Fruit fly (Drosophila melanogaster) whole organism, embryonic: ENCODE data around the gene CG32488.
A peak's percentile ranks its signal among the peaks of the same experiment; 100 is the strongest.

Experiments used
- Asciz ChIP-seq: fragments of 200-800 bp; sonication (Bioruptor generic); optimal IDR thresholded peaks from 2 replicates; lab custom pipeline; 2017; ENCODE audit warnings: missing biosample characterization, mild to moderate bottlenecking, missing genetic modification characterization, missing genetic modification reagents
- BtbVII ChIP-seq: fragments of 200-800 bp; sonication (Bioruptor generic); optimal IDR thresholded peaks from 3 replicates; lab custom pipeline; 2017; ENCODE audit warnings: missing biosample characterization, mild to moderate bottlenecking, missing genetic modification characterization
- CG10267 ChIP-seq: fragments of 200-800 bp; sonication (Bioruptor generic); optimal IDR thresholded peaks from 2 replicates; lab custom pipeline; 2018; ENCODE audit warnings: missing biosample characterization, mild to moderate bottlenecking, missing genetic modification characterization, moderate library complexity
- CG10565 ChIP-seq: fragments of 200-800 bp; sonication (Bioruptor generic); optimal IDR thresholded peaks from 3 replicates; lab custom pipeline; 2016; ENCODE audit warnings: missing biosample characterization, mild to moderate bottlenecking, missing genetic modification characterization
- CG10979 ChIP-seq: fragments of 200-800 bp; sonication (Bioruptor generic); optimal IDR thresholded peaks from 2 replicates; lab custom pipeline; 2018; ENCODE audit warnings: missing biosample characterization, mild to moderate bottlenecking, missing genetic modification characterization, moderate library complexity
- CG11085 ChIP-seq: fragments of 200-800 bp; sonication (Bioruptor generic); IDR thresholded peaks from 2 replicates; pipeline ENCODE4 v1.3.6; 2022; ENCODE audit warnings: missing biosample characterization, missing genetic modification characterization
- CG11504 ChIP-seq: fragments of 200-800 bp; sonication (Bioruptor generic); optimal IDR thresholded peaks from 3 replicates; lab custom pipeline; 2019; ENCODE audit warnings: missing biosample characterization, mild to moderate bottlenecking, missing genetic modification characterization, moderate library complexity
- CG12391 ChIP-seq: fragments of 200-800 bp; sonication (Bioruptor generic); optimal IDR thresholded peaks from 3 replicates; lab custom pipeline; 2018; ENCODE audit warnings: missing biosample characterization, mild to moderate bottlenecking, missing genetic modification characterization, moderate library complexity
- CG12659 ChIP-seq: fragments of 200-800 bp; sonication (Bioruptor generic); optimal IDR thresholded peaks from 3 replicates; lab custom pipeline; 2017; ENCODE audit warnings: mild to moderate bottlenecking, missing biosample characterization, missing genetic modification reagents, missing genetic modification characterization
- CG12744 ChIP-seq: fragments of 200-800 bp; sonication (Bioruptor generic); optimal IDR thresholded peaks from 2 replicates; lab custom pipeline; 2016; ENCODE audit warnings: missing biosample characterization, missing genetic modification characterization
- CG12769 ChIP-seq: fragments of 200-800 bp; sonication (Bioruptor generic); optimal IDR thresholded peaks from 2 replicates; lab custom pipeline; 2019; ENCODE audit warnings: missing biosample characterization, mild to moderate bottlenecking, missing genetic modification characterization, moderate library complexity
- CG13287 ChIP-seq: fragments of 200-800 bp; sonication (Bioruptor generic); IDR thresholded peaks from 2 replicates; pipeline ENCODE4 v1.3.6; 2022; ENCODE audit warnings: missing biosample characterization, missing genetic modification characterization; ENCODE audit not compliant: partially characterized antibody
- CG15601 ChIP-seq: fragments of 200-800 bp; sonication (Bioruptor generic); optimal IDR thresholded peaks from 3 replicates; lab custom pipeline; 2019; ENCODE audit warnings: missing biosample characterization, mild to moderate bottlenecking, missing genetic modification characterization, moderate library complexity
- CG17829 ChIP-seq: fragments of 200-800 bp; optimal IDR thresholded peaks from 2 replicates; lab custom pipeline; 2019; ENCODE audit warnings: missing biosample characterization, mild to moderate bottlenecking, missing genetic modification characterization, moderate library complexity
- CG30403 ChIP-seq: fragments of 200-800 bp; sonication (Bioruptor generic); optimal IDR thresholded peaks from 3 replicates; lab custom pipeline; 2016; ENCODE audit warnings: missing biosample characterization, missing genetic modification characterization
- CG32767 ChIP-seq: fragments of 200-800 bp; sonication (Bioruptor generic); IDR thresholded peaks from 2 replicates; pipeline ENCODE4 v1.3.6; 2022; ENCODE audit warnings: missing biosample characterization, missing genetic modification characterization
- CG5180 ChIP-seq: fragments of 200-800 bp; sonication (Bioruptor generic); optimal IDR thresholded peaks from 3 replicates; lab custom pipeline; 2017; ENCODE audit warnings: missing biosample characterization, missing genetic modification characterization, mild to moderate bottlenecking, moderate library complexity, missing genetic modification reagents
- CG8089 ChIP-seq: fragments of 200-800 bp; sonication (Bioruptor generic); optimal IDR thresholded peaks from 3 replicates; lab custom pipeline; 2016; ENCODE audit warnings: missing biosample characterization, missing genetic modification characterization
- CG9437 ChIP-seq: fragments of 200-800 bp; sonication (Bioruptor generic); optimal IDR thresholded peaks from 2 replicates; lab custom pipeline; 2018; ENCODE audit warnings: missing biosample characterization, mild to moderate bottlenecking, missing genetic modification characterization
- D ChIP-seq, 2 experiments: fragments of 200-800 bp in 1 of 2; fragments of >200 bp in 1 of 2; sonication (Bioruptor generic) in 1 of 2; optimal IDR thresholded peaks; 2 replicates in 1 of 2; 3 replicates in 1 of 2; lab custom pipeline; 2017; ENCODE audit warnings: mild to moderate bottlenecking in 1 of 2, missing biosample characterization in 1 of 2, missing genetic modification characterization in 1 of 2, missing genetic modification reagents in 1 of 2
- D19A ChIP-seq: fragments of 200-800 bp; optimal IDR thresholded peaks from 3 replicates; lab custom pipeline; 2019; ENCODE audit warnings: missing biosample characterization, mild to moderate bottlenecking, missing genetic modification characterization, moderate library complexity
- H15 ChIP-seq: fragments of 200-800 bp; sonication (Bioruptor generic); IDR thresholded peaks from 3 replicates; pipeline ENCODE4 v1.3.6; 2022; ENCODE audit warnings: missing biosample characterization, missing genetic modification characterization
- Hr51 ChIP-seq, 2 experiments: fragments of 200-800 bp; sonication (Bioruptor generic); optimal IDR thresholded peaks; 2 replicates in 1 of 2; 3 replicates in 1 of 2; lab custom pipeline; 2016 to 2018; ENCODE audit warnings: missing biosample characterization in 2 of 2, missing genetic modification characterization in 2 of 2, mild to moderate bottlenecking in 1 of 2, moderate library complexity in 1 of 2
- Med ChIP-seq: fragments of 200-800 bp; sonication (Bioruptor generic); peaks from one replicate; lab custom pipeline; 2016; ENCODE audit warnings: missing biosample characterization, missing genetic modification characterization, mild to moderate bottlenecking, inconsistent platforms, moderate library complexity
- NC2β ChIP-seq: fragments of 200-800 bp; sonication (Bioruptor generic); optimal IDR thresholded peaks from 2 replicates; lab custom pipeline; 2016; ENCODE audit warnings: missing biosample characterization, missing genetic modification characterization
- Oli ChIP-seq: fragments of 200-800 bp; sonication (Bioruptor generic); optimal IDR thresholded peaks from 2 replicates; lab custom pipeline; 2018; ENCODE audit warnings: missing biosample characterization, mild to moderate bottlenecking, missing genetic modification characterization, moderate library complexity
- cg ChIP-seq: fragments of 200-800 bp; sonication (Bioruptor generic); optimal IDR thresholded peaks from 3 replicates; lab custom pipeline; 2019; ENCODE audit warnings: missing biosample characterization, mild to moderate bottlenecking, missing genetic modification characterization, moderate library complexity
- chif ChIP-seq, 2 experiments: fragments of 200-800 bp; sonication (Bioruptor generic); optimal IDR thresholded peaks; 3 replicates each; lab custom pipeline; 2016; ENCODE audit warnings: missing biosample characterization in 2 of 2, missing genetic modification characterization in 2 of 2
- crol ChIP-seq: fragments of 200-800 bp; sonication (Bioruptor generic); IDR thresholded peaks from 2 replicates; pipeline ENCODE4 v1.3.6; 2022; ENCODE audit warnings: missing biosample characterization, missing genetic modification characterization
- dmrt11E ChIP-seq: fragments of 200-800 bp; sonication (Bioruptor generic); optimal IDR thresholded peaks from 3 replicates; lab custom pipeline; 2018; ENCODE audit warnings: missing biosample characterization, mild to moderate bottlenecking, missing genetic modification characterization, moderate library complexity
- dysf ChIP-seq: fragments of 200-800 bp; sonication (Bioruptor generic); IDR thresholded peaks from 3 replicates; pipeline ENCODE4 v1.3.6; 2022; ENCODE audit warnings: missing biosample characterization, missing genetic modification characterization
- ems ChIP-seq: fragments of 200-800 bp; sonication (Bioruptor generic); optimal IDR thresholded peaks from 3 replicates; lab custom pipeline; 2016; ENCODE audit warnings: missing biosample characterization, missing genetic modification characterization
- fd64A ChIP-seq: fragments of 200-800 bp; sonication (Bioruptor generic); optimal IDR thresholded peaks from 3 replicates; lab custom pipeline; 2018; ENCODE audit warnings: missing biosample characterization, mild to moderate bottlenecking, missing genetic modification characterization
- gsb-n ChIP-seq: fragments of 200-800 bp; sonication (Bioruptor generic); optimal IDR thresholded peaks from 3 replicates; lab custom pipeline; 2018; ENCODE audit warnings: missing biosample characterization, mild to moderate bottlenecking, missing genetic modification characterization
- hkb ChIP-seq, 2 experiments: fragments of 200-800 bp in 1 of 2; fragments of >200 bp in 1 of 2; sonication (Bioruptor generic) in 1 of 2; IDR thresholded peaks in 1 of 2; optimal IDR thresholded peaks in 1 of 2; 2 replicates each; pipeline versions ENCODE4 v1.3.6 to Lab custom; 2017 to 2022; ENCODE audit warnings: missing biosample characterization in 1 of 2, missing genetic modification characterization in 1 of 2
- lola ChIP-seq, 3 experiments: fragments of >200 bp in 2 of 3; fragments of 200-800 bp in 1 of 3; sonication (Bioruptor generic) in 1 of 3; optimal IDR thresholded peaks; 2 replicates each; lab custom pipeline; 2017 to 2019; ENCODE audit warnings: missing biosample characterization in 3 of 3, missing genetic modification characterization in 3 of 3, mild to moderate bottlenecking in 1 of 3, moderate library complexity in 1 of 3
- maf-S ChIP-seq: fragments of 200-800 bp; sonication (Bioruptor generic); optimal IDR thresholded peaks from 2 replicates; lab custom pipeline; 2016; ENCODE audit warnings: missing biosample characterization, missing genetic modification characterization
- phol ChIP-seq: fragments of 200-800 bp; sonication (Bioruptor generic); optimal IDR thresholded peaks from 3 replicates; lab custom pipeline; 2018; ENCODE audit warnings: missing biosample characterization, mild to moderate bottlenecking, missing genetic modification characterization, moderate library complexity
- repo ChIP-seq: fragments of 200-800 bp; sonication (Bioruptor generic); optimal IDR thresholded peaks from 2 replicates; lab custom pipeline; 2016; ENCODE audit warnings: missing biosample characterization, missing genetic modification characterization
- sd ChIP-seq: fragments of 200-800 bp; sonication (Bioruptor generic); optimal IDR thresholded peaks from 3 replicates; lab custom pipeline; 2018; ENCODE audit warnings: missing biosample characterization, mild to moderate bottlenecking, missing genetic modification characterization, moderate library complexity
- sens ChIP-seq: fragments of 200-800 bp; sonication (Bioruptor generic); peaks from one replicate; lab custom pipeline; 2016; ENCODE audit warnings: missing biosample characterization, missing genetic modification characterization
- seq ChIP-seq: fragments of 200-800 bp; sonication (Bioruptor generic); IDR thresholded peaks from 2 replicates; pipeline ENCODE4 v1.3.6; 2022; ENCODE audit warnings: missing biosample characterization, missing genetic modification characterization
- slou ChIP-seq: fragments of 200-800 bp; sonication (Bioruptor generic); optimal IDR thresholded peaks from 3 replicates; lab custom pipeline; 2016; ENCODE audit warnings: missing biosample characterization, missing genetic modification characterization
- stwl ChIP-seq: fragments of 200-800 bp; sonication (Bioruptor generic); optimal IDR thresholded peaks from 3 replicates; lab custom pipeline; 2018; ENCODE audit warnings: missing biosample characterization, mild to moderate bottlenecking, missing genetic modification characterization, moderate library complexity
- unpg ChIP-seq: fragments of 200-800 bp; sonication (Bioruptor generic); optimal IDR thresholded peaks from 3 replicates; lab custom pipeline; 2018; ENCODE audit warnings: missing biosample characterization, mild to moderate bottlenecking, missing genetic modification characterization, moderate library complexity
- z ChIP-seq: fragments of 200-800 bp; sonication (Bioruptor generic); IDR thresholded peaks from 3 replicates; pipeline ENCODE4 v1.3.6; 2022; ENCODE audit warnings: missing biosample characterization, missing genetic modification characterization

The CG32488 gene

DNA sequence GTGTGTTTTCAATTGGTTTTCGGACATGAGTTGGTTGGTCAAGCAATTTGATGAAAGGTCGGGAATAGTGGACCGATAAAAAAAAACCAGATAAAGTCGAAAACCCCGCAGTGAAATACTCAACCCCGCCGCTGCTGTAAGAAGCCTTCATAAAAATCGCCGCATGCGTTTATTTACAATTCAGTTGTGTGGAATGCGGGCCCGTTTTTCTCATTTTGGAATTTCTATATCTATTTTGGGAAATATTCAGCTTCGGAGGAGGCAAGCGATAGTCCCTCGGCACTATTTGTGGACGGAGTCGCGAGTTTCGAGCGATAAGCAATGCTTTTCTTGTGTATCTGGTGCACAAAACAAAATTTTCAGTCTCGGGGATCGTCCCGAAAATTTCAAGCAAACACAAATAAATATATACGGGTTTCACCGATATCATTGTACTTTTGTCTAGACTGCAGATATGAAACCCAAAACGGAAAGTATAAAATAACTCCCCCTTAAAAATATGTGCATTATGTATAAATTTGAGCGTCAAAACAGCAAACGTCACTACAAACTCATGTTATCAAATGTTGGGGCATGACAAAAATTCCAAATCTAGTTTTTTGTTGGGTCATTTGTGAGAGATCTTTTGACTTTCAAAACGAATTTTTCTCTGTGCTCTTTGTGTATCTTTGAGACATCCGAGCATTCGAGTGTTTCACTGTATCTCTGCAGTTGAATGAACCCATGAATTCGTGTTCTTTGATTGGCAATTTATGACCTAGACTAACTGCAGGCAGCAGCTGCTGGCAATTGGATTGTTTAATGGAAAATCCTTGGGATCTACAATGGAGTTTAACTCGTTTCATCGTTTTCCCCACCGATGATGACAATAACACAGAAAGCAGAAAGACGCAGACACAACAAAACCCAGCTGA, 43.4 kb upstream of the CG32488 start (continued):
- TF ChIP-seq CG15601 (tag; lab: Kevin White, UChicago) (peak; percentile 11), sens (GFP tag; lab: Kevin White, UChicago) (peak; percentile 87), maf-S (GFP tag; lab: Kevin White, UChicago) (no peak), sd (tag; lab: Kevin White, UChicago) (peak; percentile 98), crol (GFP tag; lab: Robert Waterston, UW) (peak; percentile 51), CG10267 (tag; lab: Kevin White, UChicago) (peak; percentile 20), fd64A (GFP tag; lab: Kevin White, UChicago) (no peak), hkb (optimal IDR thresholded peaks at IDR 0.05; lab: Kevin White, UChicago) (no peak), hkb (GFP tag; IDR thresholded peaks at IDR 0.05; lab: Robert Waterston, UW) (0 out of 2 replicates have a peak, but pooled peaks have one; percentile 15), CG12659 (peak; percentile 22), cg (GFP tag; lab: Kevin White, UChicago) (no peak), CG5180 (GFP tag; lab: Kevin White, UChicago) (peak; percentile 30), unpg (GFP tag; lab: Kevin White, UChicago) (peak; percentile 40), slou (GFP tag; lab: Kevin White, UChicago) (no peak), chif (GFP tag; optimal IDR thresholded peaks at IDR 0.05; lab: Kevin White, UChicago) (peak in 1 of 2 experiments; percentile 23), Asciz (GFP tag; lab: Kevin White, UChicago) (peak; percentile 25), D (optimal IDR thresholded peaks at IDR 0.05; lab: Kevin White, UChicago) (no peak), D (GFP tag; optimal IDR thresholded peaks at IDR 0.05; lab: Kevin White, UChicago) (peak; percentile 42), dmrt11E (tag; lab: Kevin White, UChicago) (peak; percentile 59), Med (GFP tag; lab: Kevin White, UChicago) (peak; percentile 42), CG12769 (tag; lab: Kevin White, UChicago) (peak; percentile 7), CG11085 (GFP tag; lab: Robert Waterston, UW) (no peak), seq (no peak), CG12391 (peak; percentile 36), repo (GFP tag; lab: Kevin White, UChicago) (no peak), BtbVII (GFP tag; lab: Kevin White, UChicago) (peak; percentile 1), ems (peak; percentile 18), H15 (GFP tag; lab: Robert Waterston, UW) (0 out of 3 replicates have a peak, but pooled peaks have one; percentile 9), CG30403 (peak; percentile 37), z (GFP tag; lab: Robert Waterston, UW) (0 out of 3 replicates have a peak, but pooled peaks have one; percentile 8), Hr51 (GFP tag; optimal IDR thresholded peaks at IDR 0.05; lab: Kevin White, UChicago) (peak in 1 of 2 experiments; percentile 28), dysf (peak; percentile 35; the same call in 1 of the 3 replicates), CG32767 (peak; percentile 84), CG9437 (GFP tag; lab: Kevin White, UChicago) (peak; percentile 21), CG10979 (peak; percentile 63), NC2β (GFP tag; lab: Kevin White, UChicago) (peak; percentile 8), D19A (tag; lab: Kevin White, UChicago) (peak; percentile 36), lola (GFP tag; optimal IDR thresholded peaks at IDR 0.05; lab: Kevin White, UChicago) (peak in 1 of 3 experiments; percentile 58), CG11504 (tag; lab: Kevin White, UChicago) (peak; percentile 42), phol (tag; lab: Kevin White, UChicago) (peak; percentile 53), gsb-n (tag; lab: Kevin White, UChicago) (peak; percentile 47), CG8089 (GFP tag; lab: Kevin White, UChicago) (no peak), CG12744 (GFP tag; lab: Kevin White, UChicago) (no peak), stwl (tag; lab: Kevin White, UChicago) (no peak), CG13287 (GFP tag; lab: Robert Waterston, UW) (no peak), CG10565 (GFP tag; lab: Kevin White, UChicago) (no peak), CG17829 (tag; lab: Kevin White, UChicago) (peak; percentile 45), Oli (tag; lab: Kevin White, UChicago) (peak; percentile 43)
